Worm (Caenorhabditis elegans): ENCODE data around the gene cyp-33E3.

DNA sequence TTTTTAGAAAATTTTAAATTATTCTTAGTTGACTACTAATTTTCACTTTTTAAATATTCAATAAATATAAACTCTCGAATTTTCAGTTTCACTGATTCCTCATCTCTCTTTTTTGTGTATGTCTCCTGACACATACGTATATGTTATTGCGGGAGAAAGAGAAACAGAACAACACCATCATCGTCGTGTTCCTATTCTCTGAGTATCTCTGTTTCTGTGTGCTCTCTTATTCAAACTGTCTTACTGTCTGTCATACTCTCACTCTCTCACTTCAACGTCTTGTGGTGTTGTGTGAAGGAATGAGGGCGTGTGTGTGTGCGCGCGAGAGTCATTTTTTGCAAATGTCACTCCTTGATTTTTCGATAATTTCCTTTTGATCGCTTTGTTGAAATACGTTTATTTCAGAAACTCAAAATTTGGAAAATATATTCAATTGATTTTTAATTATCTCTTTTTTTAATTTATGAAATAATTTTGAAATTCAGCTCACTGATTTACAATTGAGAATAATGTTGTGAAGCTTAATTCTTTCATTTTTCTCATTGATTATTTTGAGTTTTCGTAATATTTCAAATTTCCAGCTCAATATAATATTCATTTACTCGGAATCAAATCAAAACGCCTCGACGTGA, 5.4 kb downstream of the cyp-33E3 start, which contains the start of gene lin-49:
- TF ChIP-seq F49E8.2 (tag; optimal IDR thresholded peaks at IDR 0.05; ENCODE audit: borderline replicate concordance) (no peak), dpl-1 (GFP tag; optimal IDR thresholded peaks at IDR 0.05) (peak; percentile 40), snpc-4 (tag; optimal IDR thresholded peaks at IDR 0.05) (no peak), pha-4 (GFP tag; IDR thresholded peaks at IDR 0.05) (no peak), pha-4 (tag; optimal IDR thresholded peaks at IDR 0.05) (peak; percentile 65), unc-62 (GFP tag; optimal IDR thresholded peaks at IDR 0.05 in 1 of 2) (peak in 1 of 2 experiments; percentile 10), unc-62 (tag; optimal IDR thresholded peaks at IDR 0.05) (no peak), cey-2 (tag; optimal IDR thresholded peaks at IDR 0.05; ENCODE audit: borderline replicate concordance, insufficient read depth) (no peak), ctbp-1 (GFP tag; IDR thresholded peaks at IDR 0.05) (0 out of 2 replicates have a peak, but pooled peaks have one; percentile 42), Y105C5A.15 (GFP tag; IDR thresholded peaks at IDR 0.05) (no peak), zfp-2 (tag; optimal IDR thresholded peaks at IDR 0.05) (no peak), unc-130 (GFP tag; optimal IDR thresholded peaks at IDR 0.05) (no peak), nhr-76 (tag; optimal IDR thresholded peaks at IDR 0.05) (no peak), nhr-237 (tag; optimal IDR thresholded peaks at IDR 0.05) (no peak), lin-29 (GFP tag; IDR thresholded peaks at IDR 0.05) (no peak)

Data from whole organism, L4 larva.